Fruit fly (Drosophila melanogaster) whole organism, adult: ENCODE results near the gene CG6652.

Experiments
- CG11617 ChIP-seq: fragments of 200-800 bp; sonication (Bioruptor generic); optimal IDR thresholded peaks from 2 replicates; lab custom pipeline; 2017; ENCODE audit warnings: mild to moderate bottlenecking, missing biosample characterization, missing genetic modification reagents, missing genetic modification characterization
- CG12768 ChIP-seq: fragments of 200-800 bp; sonication (Bioruptor generic); optimal IDR thresholded peaks from 2 replicates; lab custom pipeline; 2017; ENCODE audit warnings: missing biosample characterization, missing genetic modification characterization, mild to moderate bottlenecking, moderate library complexity, missing genetic modification reagents
- CG14711 ChIP-seq: fragments of 200-800 bp; sonication (Bioruptor generic); optimal IDR thresholded peaks from 2 replicates; lab custom pipeline; 2018; ENCODE audit warnings: missing biosample characterization, mild to moderate bottlenecking, missing genetic modification characterization, moderate library complexity
- CG1620 ChIP-seq: fragments of 200-800 bp; sonication (Bioruptor generic); optimal IDR thresholded peaks from 2 replicates; lab custom pipeline; 2016; ENCODE audit warnings: missing biosample characterization, missing genetic modification characterization
- CG33017 ChIP-seq: fragments of 200-800 bp; sonication (Bioruptor generic); optimal IDR thresholded peaks from 2 replicates; lab custom pipeline; 2018; ENCODE audit warnings: missing biosample characterization, mild to moderate bottlenecking, missing genetic modification characterization, moderate library complexity
- CG5204 ChIP-seq: fragments of 200-800 bp; sonication (Bioruptor generic); optimal IDR thresholded peaks from 2 replicates; lab custom pipeline; 2016; ENCODE audit warnings: missing biosample characterization, missing genetic modification characterization
- CG7045 ChIP-seq: fragments of 200-800 bp; sonication (Bioruptor generic); optimal IDR thresholded peaks from 2 replicates; lab custom pipeline; 2017; ENCODE audit warnings: missing biosample characterization, mild to moderate bottlenecking, missing genetic modification characterization
- CG7101 ChIP-seq: fragments of 200-800 bp; sonication (Bioruptor generic); optimal IDR thresholded peaks from 2 replicates; lab custom pipeline; 2018; ENCODE audit warnings: missing biosample characterization, mild to moderate bottlenecking, missing genetic modification characterization, moderate library complexity
- Clk ChIP-seq: fragments of 200-800 bp; sonication (Bioruptor generic); optimal IDR thresholded peaks from 2 replicates; lab custom pipeline; 2017; ENCODE audit warnings: missing biosample characterization, missing genetic modification characterization
- Crg-1 ChIP-seq: fragments of 200-800 bp; sonication (Bioruptor generic); optimal IDR thresholded peaks from 2 replicates; lab custom pipeline; 2016; ENCODE audit warnings: missing biosample characterization, missing genetic modification characterization
- Hr96 ChIP-seq: fragments of 200-800 bp; sonication (Bioruptor generic); optimal IDR thresholded peaks from 2 replicates; lab custom pipeline; 2016; ENCODE audit warnings: missing biosample characterization, missing genetic modification characterization
- Mnt ChIP-seq: fragments of 200-800 bp; sonication (Bioruptor generic); optimal IDR thresholded peaks from 2 replicates; lab custom pipeline; 2016; ENCODE audit warnings: missing biosample characterization, mild to moderate bottlenecking, missing genetic modification characterization
- bab1 ChIP-seq: fragments of 200-800 bp; sonication (Bioruptor generic); optimal IDR thresholded peaks from 3 replicates; lab custom pipeline; 2019; ENCODE audit warnings: missing biosample characterization, mild to moderate bottlenecking, missing genetic modification characterization, moderate library complexity
- cic ChIP-seq: fragments of 200-800 bp; sonication (Bioruptor generic); optimal IDR thresholded peaks from 2 replicates; lab custom pipeline; 2017; ENCODE audit warnings: missing biosample characterization, mild to moderate bottlenecking, missing genetic modification characterization, moderate library complexity
- cnc ChIP-seq, 2 experiments: fragments of >200 bp; optimal IDR thresholded peaks; 2 replicates each; lab custom pipeline; 2017
- kay ChIP-seq: fragments of 200-800 bp; sonication (Bioruptor generic); peaks from one replicate; lab custom pipeline; 2016; ENCODE audit warnings: missing biosample characterization, missing genetic modification characterization, borderline replicate concordance
- ovo ChIP-seq: fragments of 200-800 bp; sonication (Bioruptor generic); optimal IDR thresholded peaks from 2 replicates; lab custom pipeline; 2016; ENCODE audit warnings: missing biosample characterization, missing genetic modification characterization
- pad ChIP-seq: fragments of 200-800 bp; sonication (Bioruptor generic); optimal IDR thresholded peaks from 3 replicates; lab custom pipeline; 2017; ENCODE audit warnings: missing biosample characterization, missing genetic modification characterization, mild to moderate bottlenecking, moderate library complexity, missing genetic modification reagents
- tj ChIP-seq: fragments of 200-800 bp; sonication (Bioruptor generic); optimal IDR thresholded peaks from 3 replicates; lab custom pipeline; 2017; ENCODE audit warnings: missing biosample characterization, mild to moderate bottlenecking, missing genetic modification characterization, moderate library complexity
- toe ChIP-seq: fragments of 200-800 bp; sonication (Bioruptor generic); optimal IDR thresholded peaks from 2 replicates; lab custom pipeline; 2016; ENCODE audit warnings: missing biosample characterization, missing genetic modification characterization

The CG6652 gene

dm6 chr3L:17004765-17005414 is 17.8 kb downstream of the CG6652 start:
- TF ChIP-seq cic (GFP tag; lab: Kevin White, UChicago) (peak; percentile 87), Clk (GFP tag; lab: Kevin White, UChicago) (no peak), CG33017 (tag; lab: Kevin White, UChicago) (no peak), kay (peak; percentile 67), Crg-1 (GFP tag; lab: Kevin White, UChicago) (no peak), bab1 (GFP tag; lab: Kevin White, UChicago) (no peak), CG14711 (no peak), Mnt (GFP tag; lab: Kevin White, UChicago) (no peak), CG7045 (GFP tag; lab: Kevin White, UChicago) (no peak), CG7101 (tag; lab: Kevin White, UChicago) (no peak), CG11617 (GFP tag; lab: Kevin White, UChicago) (no peak), tj (GFP tag; lab: Kevin White, UChicago) (peak; percentile 20)

dm6 chr3L:17004218-17004759 is 18.4 kb downstream of the CG6652 start:
- TF ChIP-seq CG5204 (GFP tag; lab: Kevin White, UChicago) (peak; percentile 87), Mnt (GFP tag; lab: Kevin White, UChicago) (peak; percentile 16), CG7101 (tag; lab: Kevin White, UChicago) (peak; percentile 72), Hr96 (peak; percentile 56), Clk (GFP tag; lab: Kevin White, UChicago) (peak; percentile 59), ovo (GFP tag; lab: Kevin White, UChicago) (peak; percentile 3), tj (GFP tag; lab: Kevin White, UChicago) (peak; percentile 28), CG14711 (peak; percentile 67), kay (peak; percentile 82), CG1620 (no peak), pad (GFP tag; lab: Kevin White, UChicago) (peak; percentile 37), CG33017 (tag; lab: Kevin White, UChicago) (peak; percentile 75), CG7045 (GFP tag; lab: Kevin White, UChicago) (peak; percentile 85), cnc (optimal IDR thresholded peaks at IDR 0.05; lab: Kevin White, UChicago) (no peak), Crg-1 (GFP tag; lab: Kevin White, UChicago) (no peak), CG12768 (GFP tag; lab: Kevin White, UChicago) (peak; percentile 79), CG11617 (GFP tag; lab: Kevin White, UChicago) (peak; percentile 59), bab1 (GFP tag; lab: Kevin White, UChicago) (no peak), toe (peak; percentile 69), cic (GFP tag; lab: Kevin White, UChicago) (no peak)

dm6 chr3L:17003251-17004171 is 19.1 kb downstream of the CG6652 start:
- peak; percentile 25 for TF ChIP-seq ovo (GFP tag; lab: Kevin White, UChicago)
- no peak for TF ChIP-seq bab1 (GFP tag; lab: Kevin White, UChicago)
- TF ChIP-seq CG7045 (GFP tag; lab: Kevin White, UChicago), result peak; percentile 31
- peak; percentile 49 for TF ChIP-seq CG12768 (GFP tag; lab: Kevin White, UChicago)
- TF ChIP-seq CG1620, result no peak
- TF ChIP-seq Clk (GFP tag; lab: Kevin White, UChicago), result no peak
- peak; percentile 31 for TF ChIP-seq cic (GFP tag; lab: Kevin White, UChicago)
- TF ChIP-seq pad (GFP tag; lab: Kevin White, UChicago), result peak; percentile 35
- peak; percentile 45 for TF ChIP-seq Crg-1 (GFP tag; lab: Kevin White, UChicago)
- TF ChIP-seq tj (GFP tag; lab: Kevin White, UChicago), result peak; percentile 99

dm6 chr3L:17002140-17002849 is 20.4 kb downstream of the CG6652 start:
- no peak for TF ChIP-seq CG1620
- no peak for TF ChIP-seq CG11617 (GFP tag; lab: Kevin White, UChicago)
- no peak for TF ChIP-seq CG5204 (GFP tag; lab: Kevin White, UChicago)
- no peak for TF ChIP-seq ovo (GFP tag; lab: Kevin White, UChicago)
- no peak for TF ChIP-seq CG14711
- no peak for TF ChIP-seq CG7045 (GFP tag; lab: Kevin White, UChicago)
- peak; percentile 5 for TF ChIP-seq CG12768 (GFP tag; lab: Kevin White, UChicago)
- no peak for TF ChIP-seq kay
- TF ChIP-seq cic (GFP tag; lab: Kevin White, UChicago), result peak; percentile 19
- TF ChIP-seq cnc (optimal IDR thresholded peaks at IDR 0.05; lab: Kevin White, UChicago), result peak in 1 of 2 experiments; percentile 19

- TF ChIP-seq bab1 (GFP tag; lab: Kevin White, UChicago) (no peak), Clk (GFP tag; lab: Kevin White, UChicago) (no peak), cic (GFP tag; lab: Kevin White, UChicago) (peak; percentile 38), CG7101 (tag; lab: Kevin White, UChicago) (peak; percentile 33), CG7045 (GFP tag; lab: Kevin White, UChicago) (peak; percentile 63), CG11617 (GFP tag; lab: Kevin White, UChicago) (peak; percentile 9), CG5204 (GFP tag; lab: Kevin White, UChicago) (no peak), toe (peak; percentile 14), pad (GFP tag; lab: Kevin White, UChicago) (peak; percentile 2), CG1620 (no peak), CG12768 (GFP tag; lab: Kevin White, UChicago) (peak; percentile 69), kay (no peak), tj (GFP tag; lab: Kevin White, UChicago) (no peak), ovo (GFP tag; lab: Kevin White, UChicago) (no peak), cnc (optimal IDR thresholded peaks at IDR 0.05; lab: Kevin White, UChicago) (no peak), Hr96 (no peak), CG33017 (tag; lab: Kevin White, UChicago) (peak; percentile 21), Crg-1 (GFP tag; lab: Kevin White, UChicago) (no peak), Mnt (GFP tag; lab: Kevin White, UChicago) (peak; percentile 33)
Measured at dm6 chr3L:17001055-17001454, 21.6 kb downstream of the CG6652 start.
